Worm (Caenorhabditis elegans) whole organism, midembryonic: ENCODE results near the gene C08E8.4.

Source experiments
- cog-1 ChIP-seq: sonication (generic microtip); optimal IDR thresholded peaks from 2 replicates; lab custom pipeline; 2016; ENCODE audit warnings: missing genetic modification characterization, missing compliant biosample characterization
- flt-1 ChIP-seq: fragments of 200-800 bp; sonication (Bioruptor generic); IDR thresholded peaks from 2 replicates; pipeline ENCODE4 v1.3.6; 2022; ENCODE audit warnings: missing genetic modification characterization, missing compliant biosample characterization
- ref-1 ChIP-seq: fragments of 200-800 bp; sonication (Bioruptor generic); conservative IDR thresholded peaks from 2 replicates; pipeline ENCODE4 v1.3.6; 2022; ENCODE audit warnings: missing genetic modification reagents, missing genetic modification characterization, missing compliant biosample characterization
- ztf-23 ChIP-seq: fragments of 200-800 bp; sonication (Bioruptor generic); IDR thresholded peaks from 2 replicates; pipeline ENCODE4 v1.3.6; 2022; ENCODE audit warnings: missing genetic modification reagents, missing genetic modification characterization, missing compliant biosample characterization

- TF ChIP-seq ref-1 (GFP tag; lab: Robert Waterston, UW) (no peak), cog-1 (tag; lab: Kevin White, UChicago) (no peak), ztf-23 (GFP tag; lab: Robert Waterston, UW) (no peak), flt-1 (no peak)
These were observed at the start of gene C08E8.4 for ce11 chrV:18371579-18371978.
